Worm (Caenorhabditis elegans) whole organism, early embryonic: ENCODE measurements around the gene F40G9.7.

ENCODE experiments used
- ama-1 ChIP-seq: fragments of 150-350 bp; optimal IDR thresholded peaks from 2 replicates; lab custom pipeline; 2014
- ceh-36 ChIP-seq: sonication (generic microtip); optimal IDR thresholded peaks from 2 replicates; lab custom pipeline; 2016; ENCODE audit warnings: missing genetic modification characterization, inconsistent platforms, missing compliant biosample characterization
- flt-1 ChIP-seq: fragments of 200-800 bp; sonication (Bioruptor generic); IDR thresholded peaks from 2 replicates; pipeline ENCODE4 v1.3.6; 2022; ENCODE audit warnings: missing genetic modification characterization, missing compliant biosample characterization
- hmbx-1 ChIP-seq: sonication (generic microtip); optimal IDR thresholded peaks from 2 replicates; lab custom pipeline; 2016; ENCODE audit warnings: mild to moderate bottlenecking, missing genetic modification characterization, missing compliant biosample characterization
- pes-1 ChIP-seq: fragments of 200-800 bp; sonication (Bioruptor generic); IDR thresholded peaks from 2 replicates; pipeline ENCODE4 v1.3.6; 2022; ENCODE audit warnings: missing genetic modification reagents, missing genetic modification characterization, missing compliant biosample characterization
- tbx-37 ChIP-seq: fragments of 200-800 bp; sonication (Bioruptor generic); conservative IDR thresholded peaks from 2 replicates; pipeline ENCODE4 v1.3.6; 2022; ENCODE audit warnings: missing genetic modification reagents, missing genetic modification characterization, missing compliant biosample characterization

DNA sequence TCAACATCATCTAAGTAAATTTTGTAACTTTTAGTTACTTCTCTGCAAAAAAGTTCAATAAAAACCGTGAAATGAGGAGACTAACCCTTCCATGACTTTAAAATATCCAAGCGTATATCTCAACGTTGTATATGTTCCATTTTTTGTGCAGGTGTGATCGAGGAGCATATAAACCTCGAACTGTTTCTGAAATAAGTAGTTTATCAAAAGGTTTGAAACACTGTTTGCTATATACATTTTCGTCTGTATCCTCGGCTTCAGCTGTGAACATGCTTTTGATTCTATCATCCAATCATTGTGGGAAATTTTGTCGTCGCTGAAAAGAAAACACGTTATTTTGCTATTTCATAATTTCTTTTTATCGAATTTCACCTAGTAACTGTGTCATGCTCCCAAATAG is 15.5 kb downstream of the F40G9.7 start, which contains the start of gene F40G9.5:
- TF ChIP-seq ceh-36 (tag; lab: Kevin White, UChicago) = no peak
- TF ChIP-seq hmbx-1 = no peak
- no peak for TF ChIP-seq flt-1
- no peak for TF ChIP-seq pes-1 (GFP tag; lab: Robert Waterston, UW)
- no peak for TF ChIP-seq tbx-37
- TF ChIP-seq ama-1 (lab: Kevin White, UChicago) = no peak
